Fruit fly (Drosophila melanogaster) whole organism, embryonic: ENCODE measurements around the gene Cpr67Fb.

Experiments used
- Atf6 ChIP-seq: fragments of 200-800 bp; sonication (Bioruptor generic); IDR thresholded peaks from 2 replicates; pipeline ENCODE4 v1.3.6; 2022; ENCODE audit warnings: missing biosample characterization, missing genetic modification characterization
- Bdp1 ChIP-seq: fragments of 200-800 bp; sonication (Bioruptor generic); optimal IDR thresholded peaks from 3 replicates; lab custom pipeline; 2016; ENCODE audit warnings: missing biosample characterization, missing genetic modification characterization
- Bteb2 ChIP-seq: fragments of 200-800 bp; sonication (Bioruptor generic); optimal IDR thresholded peaks from 2 replicates; lab custom pipeline; 2016; ENCODE audit warnings: missing biosample characterization, missing genetic modification characterization
- CG10209 ChIP-seq: fragments of 200-800 bp; sonication (Bioruptor generic); optimal IDR thresholded peaks from 3 replicates; lab custom pipeline; 2017; ENCODE audit warnings: missing biosample characterization, mild to moderate bottlenecking, missing genetic modification characterization, missing genetic modification reagents
- CG11247 ChIP-seq: fragments of 200-800 bp; sonication (Bioruptor generic); IDR thresholded peaks from 2 replicates; pipeline ENCODE4 v1.3.6; 2022; ENCODE audit warnings: missing biosample characterization, missing genetic modification characterization
- CG11398 ChIP-seq: fragments of 200-800 bp; sonication (Bioruptor generic); optimal IDR thresholded peaks from 2 replicates; lab custom pipeline; 2016; ENCODE audit warnings: missing biosample characterization, missing genetic modification characterization
- CG16815 ChIP-seq: fragments of 200-800 bp; sonication (Bioruptor generic); optimal IDR thresholded peaks from 3 replicates; lab custom pipeline; 2017; ENCODE audit warnings: missing biosample characterization, mild to moderate bottlenecking, missing genetic modification characterization
- CG17612 ChIP-seq: fragments of 200-800 bp; sonication (Bioruptor generic); IDR thresholded peaks from 2 replicates; pipeline ENCODE4 v1.3.6; 2022; ENCODE audit warnings: missing biosample characterization, missing genetic modification characterization
- CG18764 ChIP-seq: fragments of 200-800 bp; sonication (Bioruptor generic); optimal IDR thresholded peaks from 3 replicates; lab custom pipeline; 2016; ENCODE audit warnings: missing biosample characterization, missing genetic modification characterization
- CG2129 ChIP-seq: fragments of 200-800 bp; sonication (Bioruptor generic); IDR thresholded peaks from 2 replicates; pipeline ENCODE4 v1.3.6; 2022; ENCODE audit warnings: missing biosample characterization, missing genetic modification characterization; ENCODE audit not compliant: partially characterized antibody
- CG30020 ChIP-seq: fragments of 200-800 bp; optimal IDR thresholded peaks from 2 replicates; lab custom pipeline; 2019; ENCODE audit warnings: missing biosample characterization, mild to moderate bottlenecking, missing genetic modification characterization, moderate library complexity
- CG33557 ChIP-seq: fragments of 200-800 bp; sonication (Bioruptor generic); optimal IDR thresholded peaks from 2 replicates; lab custom pipeline; 2019; ENCODE audit warnings: missing biosample characterization, mild to moderate bottlenecking, missing genetic modification characterization, moderate library complexity
- CG3838 ChIP-seq: fragments of 200-800 bp; sonication (Bioruptor generic); optimal IDR thresholded peaks from 3 replicates; lab custom pipeline; 2016; ENCODE audit warnings: missing biosample characterization, missing genetic modification characterization
- CG4617 ChIP-seq: fragments of 200-800 bp; sonication (Bioruptor generic); optimal IDR thresholded peaks from 3 replicates; lab custom pipeline; 2016; ENCODE audit warnings: missing biosample characterization, missing genetic modification characterization, borderline replicate concordance
- D19A ChIP-seq: fragments of 200-800 bp; optimal IDR thresholded peaks from 3 replicates; lab custom pipeline; 2019; ENCODE audit warnings: missing biosample characterization, mild to moderate bottlenecking, missing genetic modification characterization, moderate library complexity
- Dek ChIP-seq: fragments of 200-800 bp; sonication (Bioruptor generic); optimal IDR thresholded peaks from 3 replicates; lab custom pipeline; 2019; ENCODE audit warnings: missing biosample characterization, mild to moderate bottlenecking, missing genetic modification characterization, moderate library complexity
- Doc3 ChIP-seq: fragments of 200-800 bp; sonication (Bioruptor generic); IDR thresholded peaks from 3 replicates; pipeline ENCODE4 v1.3.6; 2022; ENCODE audit warnings: missing biosample characterization, missing genetic modification characterization; ENCODE audit not compliant: partially characterized antibody
- ERR ChIP-seq: fragments of 200-800 bp; sonication (Bioruptor generic); optimal IDR thresholded peaks from 2 replicates; lab custom pipeline; 2016; ENCODE audit warnings: missing biosample characterization, missing genetic modification characterization
- GATAe ChIP-seq: fragments of 200-800 bp; sonication (Bioruptor generic); conservative IDR thresholded peaks from 2 replicates; pipeline ENCODE4 v1.3.6; 2022; ENCODE audit warnings: missing biosample characterization, missing genetic modification characterization
- HHEX ChIP-seq: fragments of 200-800 bp; sonication (Bioruptor generic); optimal IDR thresholded peaks from 3 replicates; lab custom pipeline; 2017; ENCODE audit warnings: missing biosample characterization, mild to moderate bottlenecking, missing genetic modification characterization, missing genetic modification reagents
- Hsf ChIP-seq: fragments of 200-800 bp; sonication (Bioruptor generic); optimal IDR thresholded peaks from 3 replicates; lab custom pipeline; 2016; ENCODE audit warnings: missing biosample characterization, missing genetic modification characterization
- Jarid2 ChIP-seq: fragments of 200-800 bp; sonication (Bioruptor generic); optimal IDR thresholded peaks from 3 replicates; lab custom pipeline; 2017; ENCODE audit warnings: mild to moderate bottlenecking, missing biosample characterization, missing genetic modification reagents, missing genetic modification characterization
- Lpt ChIP-seq: fragments of >200 bp; optimal IDR thresholded peaks from 2 replicates; lab custom pipeline; 2018; ENCODE audit warnings: missing biosample characterization, missing genetic modification characterization
- Mrtf ChIP-seq: fragments of 200-800 bp; sonication (Bioruptor generic); IDR thresholded peaks from 3 replicates; pipeline ENCODE4 v1.3.6; 2022; ENCODE audit warnings: missing biosample characterization, missing genetic modification characterization
- Oli ChIP-seq: fragments of 200-800 bp; sonication (Bioruptor generic); optimal IDR thresholded peaks from 2 replicates; lab custom pipeline; 2018; ENCODE audit warnings: missing biosample characterization, mild to moderate bottlenecking, missing genetic modification characterization, moderate library complexity
- Opbp ChIP-seq: fragments of 200-800 bp; sonication (Bioruptor generic); IDR thresholded peaks from 3 replicates; pipeline ENCODE4 v1.3.6; 2022; ENCODE audit warnings: missing biosample characterization, missing genetic modification characterization; ENCODE audit not compliant: partially characterized antibody
- Spps ChIP-seq: fragments of 200-800 bp; sonication (Bioruptor generic); optimal IDR thresholded peaks from 2 replicates; lab custom pipeline; 2018; ENCODE audit warnings: missing biosample characterization, mild to moderate bottlenecking, missing genetic modification characterization
- Sry-δ ChIP-seq: fragments of 200-800 bp; sonication (Bioruptor generic); optimal IDR thresholded peaks from 2 replicates; lab custom pipeline; 2016; ENCODE audit warnings: missing biosample characterization, missing genetic modification characterization
- Stat92E ChIP-seq, 3 experiments: fragments of >200 bp in 2 of 3; fragments of 200-800 bp in 1 of 3; sonication (Bioruptor generic) in 1 of 3; optimal IDR thresholded peaks; 2 replicates each; lab custom pipeline; 2017 to 2019; ENCODE audit warnings: missing biosample characterization in 3 of 3, missing genetic modification characterization in 3 of 3, mild to moderate bottlenecking in 1 of 3, moderate library complexity in 1 of 3
- Xrp1 ChIP-seq: fragments of 200-800 bp; sonication (Bioruptor generic); IDR thresholded peaks from 2 replicates; pipeline ENCODE4 v1.3.6; 2022; ENCODE audit warnings: missing biosample characterization, missing genetic modification characterization
- abd-A ChIP-seq: fragments of 200-800 bp; sonication (Bioruptor generic); optimal IDR thresholded peaks from 3 replicates; lab custom pipeline; 2019; ENCODE audit warnings: missing biosample characterization, mild to moderate bottlenecking, missing genetic modification characterization, moderate library complexity
- bbx ChIP-seq: fragments of 200-800 bp; sonication (Bioruptor generic); IDR thresholded peaks from 2 replicates; pipeline ENCODE4 v1.3.6; 2022; ENCODE audit warnings: missing biosample characterization, missing genetic modification characterization; ENCODE audit not compliant: partially characterized antibody
- cas ChIP-seq: fragments of 200-800 bp; sonication (Bioruptor generic); IDR thresholded peaks from 2 replicates; pipeline ENCODE4 v1.3.6; 2022; ENCODE audit warnings: missing biosample characterization, missing genetic modification characterization
- da ChIP-seq: fragments of 200-800 bp; sonication (Bioruptor generic); optimal IDR thresholded peaks from 2 replicates; lab custom pipeline; 2016; ENCODE audit warnings: missing biosample characterization, missing genetic modification characterization
- dan ChIP-seq: fragments of 200-800 bp; sonication (Bioruptor generic); IDR thresholded peaks from 2 replicates; pipeline ENCODE4 v1.3.6; 2022; ENCODE audit warnings: missing biosample characterization, missing genetic modification characterization
- eyg ChIP-seq: fragments of 200-800 bp; sonication (Bioruptor generic); optimal IDR thresholded peaks from 3 replicates; lab custom pipeline; 2016; ENCODE audit warnings: missing biosample characterization, missing genetic modification characterization
- ftz-f1 ChIP-seq: fragments of 200-800 bp; sonication (Bioruptor generic); optimal IDR thresholded peaks from 2 replicates; lab custom pipeline; 2016; ENCODE audit warnings: missing biosample characterization, missing genetic modification characterization
- grn ChIP-seq: fragments of 200-800 bp; sonication (Bioruptor generic); optimal IDR thresholded peaks from 3 replicates; lab custom pipeline; 2017; ENCODE audit warnings: missing biosample characterization, missing genetic modification characterization
- gsb ChIP-seq: fragments of 200-800 bp; sonication (Bioruptor generic); IDR thresholded peaks from 2 replicates; pipeline ENCODE4 v1.3.6; 2022; ENCODE audit warnings: missing biosample characterization, missing genetic modification characterization
- lola ChIP-seq, 3 experiments: fragments of >200 bp in 2 of 3; fragments of 200-800 bp in 1 of 3; sonication (Bioruptor generic) in 1 of 3; optimal IDR thresholded peaks; 2 replicates each; lab custom pipeline; 2017 to 2019; ENCODE audit warnings: missing biosample characterization in 3 of 3, missing genetic modification characterization in 3 of 3, mild to moderate bottlenecking in 1 of 3, moderate library complexity in 1 of 3
- nom ChIP-seq: fragments of 200-800 bp; sonication (Bioruptor generic); optimal IDR thresholded peaks from 2 replicates; lab custom pipeline; 2017; ENCODE audit warnings: missing biosample characterization, missing genetic modification characterization, mild to moderate bottlenecking, moderate library complexity, missing genetic modification reagents
- odd ChIP-seq: fragments of 200-800 bp; sonication (Bioruptor generic); optimal IDR thresholded peaks from 2 replicates; lab custom pipeline; 2017; ENCODE audit warnings: missing biosample characterization, mild to moderate bottlenecking, missing genetic modification characterization
- otp ChIP-seq: fragments of 200-800 bp; sonication (Bioruptor generic); IDR thresholded peaks from 3 replicates; pipeline ENCODE4, ENCODE4 v1.3.6; 2022; ENCODE audit warnings: missing biosample characterization, missing genetic modification characterization
- peb ChIP-seq: fragments of 200-800 bp; sonication (Bioruptor generic); IDR thresholded peaks from 2 replicates; pipeline ENCODE4 v1.3.6; 2022; ENCODE audit warnings: missing biosample characterization, missing genetic modification characterization
- ro ChIP-seq: fragments of 200-800 bp; sonication (Bioruptor generic); IDR thresholded peaks from 2 replicates; pipeline ENCODE4 v1.3.6; 2022; ENCODE audit warnings: missing biosample characterization, missing genetic modification characterization
- tll ChIP-seq, 2 experiments: fragments of 200-800 bp in 1 of 2; fragments of >200 bp in 1 of 2; sonication (Bioruptor generic) in 1 of 2; optimal IDR thresholded peaks; 2 replicates each; lab custom pipeline; 2017 to 2019; ENCODE audit warnings: missing biosample characterization in 2 of 2, missing genetic modification characterization in 2 of 2, mild to moderate bottlenecking in 1 of 2, moderate library complexity in 1 of 2
- unpg ChIP-seq: fragments of 200-800 bp; sonication (Bioruptor generic); optimal IDR thresholded peaks from 3 replicates; lab custom pipeline; 2018; ENCODE audit warnings: missing biosample characterization, mild to moderate bottlenecking, missing genetic modification characterization, moderate library complexity
- zfh1 ChIP-seq: fragments of 200-800 bp; sonication (Bioruptor generic); IDR thresholded peaks from 3 replicates; pipeline ENCODE4 v1.3.6; 2022; ENCODE audit warnings: missing biosample characterization, missing genetic modification characterization

Cpr67Fb gene

dm6 chr3L:10855419-10856213 lies 38.4 kb upstream of the Cpr67Fb start (continued):
- TF ChIP-seq CG10209 = peak; percentile 89
- TF ChIP-seq bbx (GFP tag; lab: Robert Waterston, UW) = no peak
- TF ChIP-seq peb (GFP tag; lab: Robert Waterston, UW) = peak; percentile 60; the same call in 1 of the 2 replicates
- no peak for TF ChIP-seq Doc3 (GFP tag; lab: Robert Waterston, UW)
- peak; percentile 17 for TF ChIP-seq Bteb2
- peak; percentile 81 for TF ChIP-seq Atf6 (GFP tag; lab: Robert Waterston, UW)
- TF ChIP-seq gsb = peak; percentile 56
- peak; percentile 88 for TF ChIP-seq ro
- peak; percentile 89 for TF ChIP-seq Oli (tag; lab: Kevin White, UChicago)
- peak; percentile 83 for TF ChIP-seq Spps (tag; lab: Kevin White, UChicago)
- TF ChIP-seq nom (GFP tag; lab: Kevin White, UChicago) = peak; percentile 80
- TF ChIP-seq eyg (GFP tag; lab: Kevin White, UChicago) = no peak
- TF ChIP-seq Dek (tag; lab: Kevin White, UChicago) = peak; percentile 83
- peak; percentile 86 for TF ChIP-seq HHEX (GFP tag; lab: Kevin White, UChicago)
- TF ChIP-seq unpg (GFP tag; lab: Kevin White, UChicago) = peak; percentile 87
- TF ChIP-seq odd (GFP tag; lab: Kevin White, UChicago) = peak; percentile 82
- peak; percentile 90 for TF ChIP-seq CG33557 (GFP tag; lab: Kevin White, UChicago)
- peak; percentile 32 for TF ChIP-seq abd-A
- TF ChIP-seq Xrp1 (GFP tag; lab: Robert Waterston, UW) = peak; percentile 96
- TF ChIP-seq D19A (tag; lab: Kevin White, UChicago) = peak; percentile 88
- TF ChIP-seq lola (GFP tag; optimal IDR thresholded peaks at IDR 0.05; lab: Kevin White, UChicago) = peak in 1 of 3 experiments; percentile 93
- TF ChIP-seq CG30020 = peak; percentile 64
- TF ChIP-seq cas (GFP tag; lab: Robert Waterston, UW) = peak; percentile 62; the same call in 1 of the 2 replicates
- TF ChIP-seq Mrtf (GFP tag; lab: Robert Waterston, UW) = no peak; the same call in 1 of the 3 replicates
- peak; percentile 73 for TF ChIP-seq CG18764 (GFP tag; lab: Kevin White, UChicago)
- TF ChIP-seq CG17612 (GFP tag; lab: Robert Waterston, UW) = peak; percentile 54; the same call in 1 of the 2 replicates
- TF ChIP-seq ERR (GFP tag; lab: Kevin White, UChicago) = no peak
- peak; percentile 89 for TF ChIP-seq zfh1 (GFP tag; lab: Robert Waterston, UW)
- TF ChIP-seq otp (GFP tag; lab: Robert Waterston, UW) = peak; percentile 53; the same call in 1 of the 3 replicates
- peak; percentile 19; the same call in 1 of the 2 replicates for TF ChIP-seq GATAe (GFP tag; lab: Robert Waterston, UW)
- TF ChIP-seq CG3838 (GFP tag; lab: Kevin White, UChicago) = no peak
- no peak for TF ChIP-seq tll (GFP tag; optimal IDR thresholded peaks at IDR 0.05; lab: Kevin White, UChicago)
- no peak for TF ChIP-seq da
- no peak for TF ChIP-seq ftz-f1
- peak; percentile 88 for TF ChIP-seq CG16815 (GFP tag; lab: Kevin White, UChicago)
- TF ChIP-seq CG11398 (GFP tag; lab: Kevin White, UChicago) = no peak
- peak; percentile 12 for TF ChIP-seq CG4617 (GFP tag; lab: Kevin White, UChicago)
- peak; percentile 31 for TF ChIP-seq Jarid2 (GFP tag; lab: Kevin White, UChicago)
- peak; percentile 47 for TF ChIP-seq grn (GFP tag; lab: Kevin White, UChicago)
- no peak for TF ChIP-seq Opbp (GFP tag; lab: Robert Waterston, UW)
- peak; percentile 74; the same call in 1 of the 2 replicates for TF ChIP-seq CG11247 (GFP tag; lab: Robert Waterston, UW)
- no peak for TF ChIP-seq dan (GFP tag; lab: Robert Waterston, UW)
- peak; percentile 9 for TF ChIP-seq Bdp1 (GFP tag; lab: Kevin White, UChicago)
- TF ChIP-seq CG2129 (GFP tag; lab: Robert Waterston, UW) = no peak
- TF ChIP-seq Hsf (GFP tag; lab: Kevin White, UChicago) = peak; percentile 21
- peak; percentile 54 for TF ChIP-seq Lpt (GFP tag; lab: Kevin White, UChicago)
- peak in 1 of 3 experiments; percentile 6 for TF ChIP-seq Stat92E (GFP tag; optimal IDR thresholded peaks at IDR 0.05; lab: Kevin White, UChicago)
- no peak for TF ChIP-seq Sry-δ
